Fruit fly (Drosophila melanogaster): ENCODE data around the gene MED30.
A peak's percentile ranks its signal among the peaks of the same experiment; 100 is the strongest.

Gene MED30

dm6 chr3L:606490-607327 is 47.2 kb downstream of the MED30 start, which contains the start of gene Reg-2 (continued):
- TF ChIP-seq CG3407 (GFP tag; optimal IDR thresholded peaks at IDR 0.05) (no peak), btn (GFP tag; optimal IDR thresholded peaks at IDR 0.05) (no peak), ATbp (GFP tag; optimal IDR thresholded peaks at IDR 0.05) (peak; percentile 6), CG14441 (GFP tag; IDR thresholded peaks at IDR 0.05) (no peak), CG6854 (GFP tag; optimal IDR thresholded peaks at IDR 0.05) (peak; percentile 33), CG13624 (GFP tag; optimal IDR thresholded peaks at IDR 0.05) (no peak), CG30431 (GFP tag; optimal IDR thresholded peaks at IDR 0.05) (no peak), esg (GFP tag; conservative IDR thresholded peaks at IDR 0.05) (no peak), cwo (GFP tag; optimal IDR thresholded peaks at IDR 0.05) (no peak), CG7928 (GFP tag; optimal IDR thresholded peaks at IDR 0.05) (no peak), NFAT (GFP tag; IDR thresholded peaks at IDR 0.05) (peak; percentile 59), lov (optimal IDR thresholded peaks at IDR 0.05) (no peak), lov (GFP tag; IDR thresholded peaks at IDR 0.05) (no peak), Xrp1 (GFP tag; IDR thresholded peaks at IDR 0.05) (no peak), CG3163 (GFP tag; optimal IDR thresholded peaks at IDR 0.05) (no peak), Sin3A (optimal IDR thresholded peaks at IDR 0.05) (no peak), Hey (tag; optimal IDR thresholded peaks at IDR 0.05) (no peak), CG31224 (GFP tag; IDR thresholded peaks at IDR 0.05) (no peak), CG12236 (GFP tag; optimal IDR thresholded peaks at IDR 0.05) (no peak), Fer1 (GFP tag; optimal IDR thresholded peaks at IDR 0.05) (peak; percentile 36), CG17802 (tag; optimal IDR thresholded peaks at IDR 0.05) (no peak), CG12744 (GFP tag; optimal IDR thresholded peaks at IDR 0.05) (no peak), gcm2 (GFP tag; optimal IDR thresholded peaks at IDR 0.05) (no peak), sna (GFP tag; IDR thresholded peaks at IDR 0.05; ENCODE audit: partially characterized antibody) (no peak), CG9797 (GFP tag; optimal IDR thresholded peaks at IDR 0.05) (no peak), Mrtf (GFP tag; IDR thresholded peaks at IDR 0.05) (no peak), ab (GFP tag; optimal IDR thresholded peaks at IDR 0.05) (no peak), CG8765 (GFP tag; IDR thresholded peaks at IDR 0.05) (no peak), croc (GFP tag; conservative IDR thresholded peaks at IDR 0.05) (no peak), sim (GFP tag; IDR thresholded peaks at IDR 0.05) (no peak), fd3F (GFP tag; optimal IDR thresholded peaks at IDR 0.05) (no peak), emc (GFP tag; optimal IDR thresholded peaks at IDR 0.05) (no peak), CG9215 (GFP tag; IDR thresholded peaks at IDR 0.05) (no peak), D (optimal IDR thresholded peaks at IDR 0.05) (no peak), D (GFP tag; optimal IDR thresholded peaks at IDR 0.05) (no peak), HLH3B (GFP tag; IDR thresholded peaks at IDR 0.05) (0 out of 2 replicates have a peak, but pooled peaks have one; percentile 29), Doc2 (GFP tag; IDR thresholded peaks at IDR 0.05) (no peak), CG6654 (GFP tag; optimal IDR thresholded peaks at IDR 0.05) (no peak), cas (GFP tag; IDR thresholded peaks at IDR 0.05) (no peak), CG8478 (optimal IDR thresholded peaks at IDR 0.05) (no peak), yki (optimal IDR thresholded peaks at IDR 0.05) (no peak), H2.0 (GFP tag; IDR thresholded peaks at IDR 0.05) (no peak), CG6175 (GFP tag; IDR thresholded peaks at IDR 0.05) (no peak), Lim3 (GFP tag; IDR thresholded peaks at IDR 0.05) (no peak), CG12942 (GFP tag; optimal IDR thresholded peaks at IDR 0.05) (no peak), Myb (GFP tag; optimal IDR thresholded peaks at IDR 0.05) (peak; percentile 25), HLH54F (GFP tag; optimal IDR thresholded peaks at IDR 0.05) (no peak), CG13894 (tag; optimal IDR thresholded peaks at IDR 0.05) (no peak), CG11456 (GFP tag; IDR thresholded peaks at IDR 0.05) (peak; percentile 64; the same call in 2 of the 3 replicates), odd (GFP tag; optimal IDR thresholded peaks at IDR 0.05) (no peak), CG34224 (GFP tag; IDR thresholded peaks at IDR 0.05; ENCODE audit: partially characterized antibody) (no peak), org-1 (GFP tag; optimal IDR thresholded peaks at IDR 0.05) (no peak), CG17359 (tag; optimal IDR thresholded peaks at IDR 0.05) (peak; percentile 18)

All from whole organism, embryonic.